Worm (Caenorhabditis elegans) whole organism, early embryonic: ENCODE measurements around the gene C37C3.1.
A peak's percentile ranks its signal among the peaks of the same experiment; 100 is the strongest.

ENCODE experiments used
- B0310.2 ChIP-seq: sonication (generic microtip); optimal IDR thresholded peaks from 2 replicates; lab custom pipeline; 2016; ENCODE audit warnings: mild to moderate bottlenecking, missing genetic modification characterization, missing compliant biosample characterization
- F13C5.2 ChIP-seq: sonication (generic microtip); optimal IDR thresholded peaks from 2 replicates; lab custom pipeline; 2017; ENCODE audit warnings: mild to moderate bottlenecking, missing genetic modification characterization, inconsistent platforms, missing compliant biosample characterization
- aly-1 ChIP-seq: sonication (generic microtip); optimal IDR thresholded peaks from 2 replicates; lab custom pipeline; 2016; ENCODE audit warnings: missing genetic modification characterization, missing compliant biosample characterization
- ama-1 ChIP-seq: fragments of 150-350 bp; optimal IDR thresholded peaks from 2 replicates; lab custom pipeline; 2014
- ceh-13 ChIP-seq: fragments of 200-800 bp; sonication (Bioruptor generic); optimal IDR thresholded peaks from 2 replicates; lab custom pipeline; 2018; ENCODE audit warnings: mild to moderate bottlenecking, missing genetic modification characterization, missing compliant biosample characterization
- ceh-36 ChIP-seq: sonication (generic microtip); optimal IDR thresholded peaks from 2 replicates; lab custom pipeline; 2016; ENCODE audit warnings: missing genetic modification characterization, inconsistent platforms, missing compliant biosample characterization
- ets-7 ChIP-seq: sonication (generic microtip); optimal IDR thresholded peaks from 2 replicates; lab custom pipeline; 2016; ENCODE audit warnings: missing genotype, missing genetic modification characterization, missing compliant biosample characterization
- flt-1 ChIP-seq: fragments of 200-800 bp; sonication (Bioruptor generic); IDR thresholded peaks from 2 replicates; pipeline ENCODE4 v1.3.6; 2022; ENCODE audit warnings: missing genetic modification characterization, missing compliant biosample characterization
- hmbx-1 ChIP-seq: sonication (generic microtip); optimal IDR thresholded peaks from 2 replicates; lab custom pipeline; 2016; ENCODE audit warnings: mild to moderate bottlenecking, missing genetic modification characterization, missing compliant biosample characterization
- hmg-4 ChIP-seq: fragments of 200-800 bp; sonication (Bioruptor generic); optimal IDR thresholded peaks from 2 replicates; lab custom pipeline; 2018; ENCODE audit warnings: mild to moderate bottlenecking, missing genetic modification characterization, missing compliant biosample characterization
- hnd-1 ChIP-seq: sonication (generic microtip); optimal IDR thresholded peaks from 2 replicates; lab custom pipeline; 2016; ENCODE audit warnings: missing genetic modification characterization, missing compliant biosample characterization
- pes-1 ChIP-seq: fragments of 200-800 bp; sonication (Bioruptor generic); IDR thresholded peaks from 2 replicates; pipeline ENCODE4 v1.3.6; 2022; ENCODE audit warnings: missing genetic modification reagents, missing genetic modification characterization, missing compliant biosample characterization
- scrt-1 ChIP-seq: fragments of 200-800 bp; sonication (Bioruptor generic); IDR thresholded peaks from 2 replicates; pipeline ENCODE4 v1.3.6; 2022; ENCODE audit warnings: missing genetic modification characterization, missing compliant biosample characterization
- sea-1 ChIP-seq: fragments of 200-800 bp; sonication (Bioruptor generic); conservative IDR thresholded peaks from 2 replicates; pipeline ENCODE4 v1.3.6; 2022; ENCODE audit warnings: missing genetic modification characterization, missing compliant biosample characterization
- tbx-11 ChIP-seq: fragments of 200-800 bp; sonication (Bioruptor generic); IDR thresholded peaks from 2 replicates; pipeline ENCODE4 v1.3.6; 2022; ENCODE audit warnings: missing genetic modification characterization, missing compliant biosample characterization
- tbx-37 ChIP-seq: fragments of 200-800 bp; sonication (Bioruptor generic); conservative IDR thresholded peaks from 2 replicates; pipeline ENCODE4 v1.3.6; 2022; ENCODE audit warnings: missing genetic modification reagents, missing genetic modification characterization, missing compliant biosample characterization
- tra-4 ChIP-seq: sonication (generic microtip); optimal IDR thresholded peaks from 2 replicates; lab custom pipeline; 2017; ENCODE audit warnings: missing genetic modification characterization, missing compliant biosample characterization

The C37C3.1 gene

ce11 chrV:7819585-7819984 is 38.2 kb upstream of the C37C3.1 start:
- no peak for TF ChIP-seq hmg-4 (GFP tag; lab: Kevin White, UChicago)
- no peak for TF ChIP-seq pes-1 (GFP tag; lab: Robert Waterston, UW)
- TF ChIP-seq tbx-11 (GFP tag; lab: Robert Waterston, UW), result no peak
- TF ChIP-seq hnd-1, result no peak
- TF ChIP-seq ets-7 (tag; lab: Kevin White, UChicago), result no peak
- no peak for TF ChIP-seq flt-1 (GFP tag; lab: Robert Waterston, UW)
- no peak for TF ChIP-seq tbx-37 (GFP tag; lab: Robert Waterston, UW)
- TF ChIP-seq scrt-1, result no peak
- no peak for TF ChIP-seq ceh-13 (GFP tag; lab: Kevin White, UChicago)
- no peak for TF ChIP-seq ama-1
- no peak for TF ChIP-seq F13C5.2 (tag; lab: Kevin White, UChicago)
- no peak for TF ChIP-seq sea-1 (GFP tag; lab: Robert Waterston, UW)

ce11 chrV:7820270-7820669 is 37.5 kb upstream of the C37C3.1 start, which contains the start of gene lbp-4:
TSS of gene lbp-4 (plus strand) at chrV:7820578.
- TF ChIP-seq ets-7 (tag; lab: Kevin White, UChicago) (peak; percentile 3), pes-1 (GFP tag; lab: Robert Waterston, UW) (no peak), hnd-1 (no peak), flt-1 (GFP tag; lab: Robert Waterston, UW) (peak; percentile 4; the same call in 1 of the 2 replicates)

ce11 chrV:7822655-7823054 is 35.1 kb upstream of the C37C3.1 start:
- TF ChIP-seq ets-7 (tag; lab: Kevin White, UChicago), result no peak
- TF ChIP-seq pes-1 (GFP tag; lab: Robert Waterston, UW), result no peak
- TF ChIP-seq ceh-13 (GFP tag; lab: Kevin White, UChicago), result no peak
- no peak for TF ChIP-seq hmbx-1 (tag; lab: Kevin White, UChicago)

- TF ChIP-seq ama-1, result no peak
- no peak for TF ChIP-seq ceh-13 (GFP tag; lab: Kevin White, UChicago)
These were observed 33.6 kb upstream of the C37C3.1 start for ce11 chrV:7824138-7824537.

- TF ChIP-seq tbx-11 (GFP tag; lab: Robert Waterston, UW), result no peak
- no peak for TF ChIP-seq ceh-13 (GFP tag; lab: Kevin White, UChicago)
- no peak for TF ChIP-seq sea-1 (GFP tag; lab: Robert Waterston, UW)
- no peak for TF ChIP-seq flt-1 (GFP tag; lab: Robert Waterston, UW)
- TF ChIP-seq ama-1, result no peak
- no peak for TF ChIP-seq hmbx-1 (tag; lab: Kevin White, UChicago)
- TF ChIP-seq tra-4 (tag; lab: Kevin White, UChicago), result no peak
- no peak for TF ChIP-seq B0310.2 (tag; lab: Kevin White, UChicago)
- TF ChIP-seq tbx-37 (GFP tag; lab: Robert Waterston, UW), result no peak
- TF ChIP-seq ceh-36 (tag; lab: Kevin White, UChicago), result no peak
- TF ChIP-seq aly-1 (tag; lab: Kevin White, UChicago), result no peak
- no peak for TF ChIP-seq hnd-1
- TF ChIP-seq F13C5.2 (tag; lab: Kevin White, UChicago), result no peak
- TF ChIP-seq hmg-4 (GFP tag; lab: Kevin White, UChicago), result no peak
- TF ChIP-seq pes-1 (GFP tag; lab: Robert Waterston, UW), result no peak
- TF ChIP-seq scrt-1, result no peak
- TF ChIP-seq ets-7 (tag; lab: Kevin White, UChicago), result no peak
These were observed 31.9 kb upstream of the C37C3.1 start for ce11 chrV:7825836-7826235.

ce11 chrV:7826362-7826761 is 31.4 kb upstream of the C37C3.1 start:
- no peak for TF ChIP-seq ceh-13 (GFP tag; lab: Kevin White, UChicago)
- TF ChIP-seq hmg-4 (GFP tag; lab: Kevin White, UChicago), result no peak
- no peak for TF ChIP-seq tbx-37 (GFP tag; lab: Robert Waterston, UW)
- no peak for TF ChIP-seq hnd-1
- TF ChIP-seq sea-1 (GFP tag; lab: Robert Waterston, UW), result no peak
- TF ChIP-seq flt-1 (GFP tag; lab: Robert Waterston, UW), result no peak
- no peak for TF ChIP-seq ets-7 (tag; lab: Kevin White, UChicago)
- TF ChIP-seq B0310.2 (tag; lab: Kevin White, UChicago), result no peak
- TF ChIP-seq hmbx-1 (tag; lab: Kevin White, UChicago), result no peak
- TF ChIP-seq ceh-36 (tag; lab: Kevin White, UChicago), result no peak
- TF ChIP-seq aly-1 (tag; lab: Kevin White, UChicago), result no peak
- no peak for TF ChIP-seq scrt-1
- no peak for TF ChIP-seq ama-1
- no peak for TF ChIP-seq pes-1 (GFP tag; lab: Robert Waterston, UW)
- TF ChIP-seq tbx-11 (GFP tag; lab: Robert Waterston, UW), result no peak
- no peak for TF ChIP-seq tra-4 (tag; lab: Kevin White, UChicago)
- no peak for TF ChIP-seq F13C5.2 (tag; lab: Kevin White, UChicago)

- TF ChIP-seq B0310.2 (tag; lab: Kevin White, UChicago), result no peak
These were observed 30.8 kb upstream of the C37C3.1 start, which contains the start of gene mig-6 for ce11 chrV:7826917-7827316. TSS of gene mig-6 (plus strand) at chrV:7827217.

- TF ChIP-seq hmbx-1 (tag; lab: Kevin White, UChicago), result no peak
- TF ChIP-seq hmg-4 (GFP tag; lab: Kevin White, UChicago), result no peak
- TF ChIP-seq ceh-36 (tag; lab: Kevin White, UChicago), result no peak
- no peak for TF ChIP-seq aly-1 (tag; lab: Kevin White, UChicago)
- no peak for TF ChIP-seq hnd-1
- no peak for TF ChIP-seq scrt-1
- no peak for TF ChIP-seq B0310.2 (tag; lab: Kevin White, UChicago)
- no peak for TF ChIP-seq sea-1 (GFP tag; lab: Robert Waterston, UW)
- TF ChIP-seq ceh-13 (GFP tag; lab: Kevin White, UChicago), result no peak
- TF ChIP-seq tra-4 (tag; lab: Kevin White, UChicago), result no peak
- no peak for TF ChIP-seq ets-7 (tag; lab: Kevin White, UChicago)
- TF ChIP-seq tbx-37 (GFP tag; lab: Robert Waterston, UW), result no peak
- no peak for TF ChIP-seq flt-1 (GFP tag; lab: Robert Waterston, UW)
- no peak for TF ChIP-seq pes-1 (GFP tag; lab: Robert Waterston, UW)
- no peak for TF ChIP-seq ama-1
- no peak for TF ChIP-seq F13C5.2 (tag; lab: Kevin White, UChicago)
- no peak for TF ChIP-seq tbx-11 (GFP tag; lab: Robert Waterston, UW)
These were observed 26.8 kb upstream of the C37C3.1 start for ce11 chrV:7830952-7831351.
